Worm (Caenorhabditis elegans) whole organism, young adult: ENCODE measurements around the gene pdi-2.

ENCODE experiments used
- F39B2.1 ChIP-seq: fragments of 200-800 bp; sonication (Bioruptor generic); IDR thresholded peaks from 2 replicates; pipeline ENCODE4 v1.3.6; 2022; ENCODE audit warnings: missing genetic modification reagents, missing genetic modification characterization, missing compliant biosample characterization
- ets-4 ChIP-seq: fragments of 200-800 bp; sonication (Bioruptor generic); optimal IDR thresholded peaks from 2 replicates; lab custom pipeline; 2018; ENCODE audit warnings: mild to moderate bottlenecking, missing genetic modification characterization, missing compliant biosample characterization
- let-607 ChIP-seq, 2 experiments: fragments of 200-800 bp in 1 of 2; sonication (Bioruptor generic) in 1 of 2; sonication (generic microtip) in 1 of 2; optimal IDR thresholded peaks; 2 replicates each; lab custom pipeline; 2016 to 2018; ENCODE audit warnings: mild to moderate bottlenecking in 2 of 2, missing compliant biosample characterization in 2 of 2, missing genetic modification characterization in 2 of 2, moderate library complexity in 2 of 2, missing genotype in 1 of 2
- unc-130 ChIP-seq: sonication (generic microtip); optimal IDR thresholded peaks from 2 replicates; lab custom pipeline; 2016; ENCODE audit warnings: missing genetic modification reagents, missing genetic modification characterization, missing compliant biosample characterization

- TF ChIP-seq unc-130 (no peak), ets-4 (GFP tag; lab: Kevin White, UChicago) (no peak), let-607 (tag; optimal IDR thresholded peaks at IDR 0.05; lab: Kevin White, UChicago) (no peak), F39B2.1 (GFP tag; lab: Robert Waterston, UW) (no peak)
These were observed 2.5 kb downstream of the pdi-2 start for ce11 chrX:4526412-4526811.
